Worm (Caenorhabditis elegans) whole organism, L3 larva: ENCODE measurements around the gene C28H8.8.

ENCODE experiments used
- ZK546.5 ChIP-seq: sonication (generic microtip); optimal IDR thresholded peaks from 2 replicates; lab custom pipeline; 2017; ENCODE audit warnings: missing biosample characterization, missing genetic modification characterization
- aly-2 ChIP-seq: fragments of 150-350 bp; optimal IDR thresholded peaks from 2 replicates; lab custom pipeline; 2014; ENCODE audit warnings: missing biosample characterization, missing genetic modification characterization
- ama-1 ChIP-seq: fragments of 150-350 bp; optimal IDR thresholded peaks from 2 replicates; lab custom pipeline; 2018
- ceh-28 ChIP-seq: fragments of 150-350 bp; optimal IDR thresholded peaks from 2 replicates; lab custom pipeline; 2014; ENCODE audit warnings: missing biosample characterization, missing genetic modification reagents, missing genetic modification characterization
- ceh-82 ChIP-seq: fragments of 150-350 bp; optimal IDR thresholded peaks from 2 replicates; lab custom pipeline; 2014; ENCODE audit warnings: missing biosample characterization, missing genetic modification characterization
- ceh-9 ChIP-seq: sonication (generic microtip); optimal IDR thresholded peaks from 2 replicates; lab custom pipeline; 2018; ENCODE audit warnings: missing biosample characterization, missing genetic modification characterization
- egl-27 ChIP-seq: sonication (generic microtip); optimal IDR thresholded peaks from 4 replicates; lab custom pipeline; 2017; ENCODE audit warnings: missing biosample characterization, missing genetic modification reagents, missing genetic modification characterization
- egl-5 ChIP-seq: fragments of 150-350 bp; optimal IDR thresholded peaks from 2 replicates; lab custom pipeline; 2017; ENCODE audit warnings: missing biosample characterization, missing genetic modification reagents, missing genetic modification characterization, inconsistent platforms
- elt-1 ChIP-seq: fragments of 150-350 bp; optimal IDR thresholded peaks from 2 replicates; lab custom pipeline; 2014; ENCODE audit warnings: missing biosample characterization, missing genetic modification characterization
- elt-2 ChIP-seq: sonication (generic microtip); optimal IDR thresholded peaks from 2 replicates; lab custom pipeline; 2016; ENCODE audit warnings: missing genetic modification reagents, mild to moderate bottlenecking, missing genetic modification characterization, missing compliant biosample characterization
- elt-3 ChIP-seq, 3 experiments: fragments of 150-350 bp in 1 of 3; sonication (generic microtip) in 2 of 3; optimal IDR thresholded peaks; 2 replicates in 2 of 3; 4 replicates in 1 of 3; lab custom pipeline; 2014 to 2017; ENCODE audit warnings: missing biosample characterization in 3 of 3, missing genetic modification characterization in 3 of 3
- eor-1 ChIP-seq, 2 experiments: fragments of 150-350 bp; optimal IDR thresholded peaks; 2 replicates each; lab custom pipeline; 2014 to 2018; ENCODE audit warnings: missing biosample characterization in 2 of 2, missing genetic modification characterization in 2 of 2
- fkh-2 ChIP-seq: fragments of 150-350 bp; optimal IDR thresholded peaks from 2 replicates; lab custom pipeline; 2014; ENCODE audit warnings: missing biosample characterization, missing genetic modification reagents, missing genetic modification characterization
- fos-1 ChIP-seq: fragments of 150-350 bp; optimal IDR thresholded peaks from 2 replicates; lab custom pipeline; 2014; ENCODE audit warnings: missing biosample characterization, missing genetic modification characterization
- hmg-11 ChIP-seq: sonication (generic microtip); optimal IDR thresholded peaks from 2 replicates; lab custom pipeline; 2016; ENCODE audit warnings: missing genetic modification characterization, missing compliant biosample characterization
- lin-15B ChIP-seq: fragments of 150-350 bp; optimal IDR thresholded peaks from 2 replicates; lab custom pipeline; 2014; ENCODE audit warnings: missing biosample characterization, missing genetic modification characterization
- lsy-12 ChIP-seq: sonication (generic microtip); optimal IDR thresholded peaks from 2 replicates; lab custom pipeline; 2016; ENCODE audit warnings: mild to moderate bottlenecking, missing genetic modification characterization, missing compliant biosample characterization
- mdl-1 ChIP-seq: fragments of 150-350 bp; optimal IDR thresholded peaks from 2 replicates; lab custom pipeline; 2014; ENCODE audit warnings: missing biosample characterization, missing genetic modification characterization
- mml-1 ChIP-seq: fragments of 150-350 bp; sonication (generic microtip); optimal IDR thresholded peaks from 3 replicates; lab custom pipeline; 2014; ENCODE audit warnings: missing biosample characterization, missing genetic modification characterization
- nfya-1 ChIP-seq: sonication (generic microtip); optimal IDR thresholded peaks from 2 replicates; lab custom pipeline; 2017; ENCODE audit warnings: missing genetic modification characterization, mild to moderate bottlenecking, missing compliant biosample characterization, antibody characterized with exemption, moderate library complexity; ENCODE audit not compliant: insufficient read depth
- nhr-11 ChIP-seq: fragments of 150-350 bp; optimal IDR thresholded peaks from 2 replicates; lab custom pipeline; 2014; ENCODE audit warnings: missing biosample characterization, missing genetic modification characterization
- nhr-23 ChIP-seq: fragments of 150-350 bp; optimal IDR thresholded peaks from 2 replicates; lab custom pipeline; 2014; ENCODE audit warnings: missing biosample characterization, missing genetic modification reagents, missing genetic modification characterization
- nhr-25 ChIP-seq: sonication (generic microtip); optimal IDR thresholded peaks from 2 replicates; lab custom pipeline; 2017; ENCODE audit warnings: missing biosample characterization, missing genetic modification characterization
- nhr-43 ChIP-seq: sonication (generic microtip); optimal IDR thresholded peaks from 2 replicates; lab custom pipeline; 2016; ENCODE audit warnings: mild to moderate bottlenecking, missing genetic modification characterization, missing compliant biosample characterization; ENCODE audit not compliant: poor library complexity, severe bottlenecking
- nhr-76 ChIP-seq: fragments of 150-350 bp; sonication (generic microtip); optimal IDR thresholded peaks from 5 replicates; lab custom pipeline; 2014; ENCODE audit warnings: missing biosample characterization, missing genetic modification characterization
- nhr-77 ChIP-seq: fragments of 150-350 bp; optimal IDR thresholded peaks from 2 replicates; lab custom pipeline; 2014; ENCODE audit warnings: missing biosample characterization, missing genetic modification characterization
- pha-4 ChIP-seq: fragments of 150-350 bp; optimal IDR thresholded peaks from 2 replicates; lab custom pipeline; 2014; ENCODE audit warnings: missing biosample characterization, missing genetic modification reagents, missing genetic modification characterization
- pqm-1 ChIP-seq: fragments of 150-350 bp; optimal IDR thresholded peaks from 2 replicates; lab custom pipeline; 2017; ENCODE audit warnings: missing biosample characterization, missing genetic modification characterization, inconsistent platforms
- skn-1 ChIP-seq: fragments of 150-350 bp; optimal IDR thresholded peaks from 2 replicates; lab custom pipeline; 2014; ENCODE audit warnings: missing biosample characterization, missing genetic modification characterization
- snpc-4 ChIP-seq: fragments of 150-350 bp; optimal IDR thresholded peaks from 2 replicates; lab custom pipeline; 2014; ENCODE audit warnings: missing biosample characterization, missing genetic modification characterization
- tbx-2 ChIP-seq: sonication (generic microtip); optimal IDR thresholded peaks from 2 replicates; lab custom pipeline; 2016; ENCODE audit warnings: mild to moderate bottlenecking, missing genetic modification characterization, missing compliant biosample characterization
- unc-39 ChIP-seq: sonication (generic microtip); optimal IDR thresholded peaks from 4 replicates; lab custom pipeline; 2017; ENCODE audit warnings: missing biosample characterization, missing genetic modification characterization
- unc-62 ChIP-seq: fragments of 150-350 bp; sonication (generic microtip); optimal IDR thresholded peaks from 4 replicates; lab custom pipeline; 2014; ENCODE audit warnings: missing biosample characterization, missing genetic modification reagents, missing genetic modification characterization
- zag-1 ChIP-seq: fragments of 150-350 bp; optimal IDR thresholded peaks from 2 replicates; lab custom pipeline; 2014; ENCODE audit warnings: missing biosample characterization, missing genetic modification characterization
- ztf-11 ChIP-seq: fragments of 150-350 bp; optimal IDR thresholded peaks from 2 replicates; lab custom pipeline; 2014; ENCODE audit warnings: missing biosample characterization, missing genetic modification characterization

C28H8.8 gene

DNA sequence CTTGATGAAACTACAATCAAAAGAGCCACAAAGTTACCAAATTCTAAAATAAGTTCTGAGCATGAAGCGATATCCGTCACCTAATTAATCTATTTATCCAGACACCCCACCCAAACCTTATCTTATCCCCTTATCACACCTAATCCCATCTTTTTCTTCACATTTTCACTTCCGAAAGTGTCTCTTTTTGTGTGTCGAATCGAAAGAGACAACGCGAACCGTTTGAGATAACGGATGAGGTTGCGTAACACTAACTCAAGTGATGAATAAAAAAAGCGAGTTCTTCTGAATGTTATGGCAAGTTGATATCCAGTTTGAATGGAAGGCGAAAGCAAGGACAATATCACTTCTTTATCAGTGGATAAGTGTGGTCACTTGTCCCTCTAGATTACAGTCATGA is 5.1 kb downstream of the C28H8.8 start:
- TF ChIP-seq lin-15B (tag; lab: Kevin White, UChicago): no peak
- peak in 1 of 3 experiments; percentile 82 for TF ChIP-seq elt-3 (tag; optimal IDR thresholded peaks at IDR 0.05; lab: Kevin White, UChicago)
- no peak for TF ChIP-seq nfya-1 (tag; lab: Kevin White, UChicago)
- peak; percentile 10 for TF ChIP-seq nhr-43 (tag; lab: Kevin White, UChicago)
- TF ChIP-seq unc-39: no peak
- TF ChIP-seq pqm-1: no peak
- TF ChIP-seq lsy-12 (tag; lab: Kevin White, UChicago): no peak

DNA sequence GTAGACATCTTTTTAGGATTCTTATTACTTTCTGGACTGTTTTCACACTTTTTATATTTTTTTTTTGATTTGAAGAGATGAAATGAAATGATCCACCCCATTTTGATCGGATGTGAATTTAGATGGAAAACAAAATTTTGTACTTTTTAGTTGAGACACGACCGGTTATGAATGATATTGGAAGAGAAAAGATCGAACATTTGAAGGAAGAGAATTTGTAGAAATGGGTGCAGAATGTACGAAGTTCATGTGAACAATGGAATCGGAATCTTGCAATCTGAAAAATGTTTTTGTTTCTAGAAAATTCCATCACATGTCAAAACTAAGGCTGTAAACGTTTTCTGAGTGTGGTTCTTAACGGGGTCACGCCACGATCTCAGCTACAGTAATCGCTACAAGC is 5.8 kb downstream of the C28H8.8 start, which contains the start of gene F01F1.14:
TSS of gene F01F1.14 (minus strand) at position 101 of the 400 bp plus-strand sequence.
- TF ChIP-seq ceh-9 (tag; lab: Kevin White, UChicago): no peak
- TF ChIP-seq tbx-2: no peak
- TF ChIP-seq ceh-82: no peak
- TF ChIP-seq hmg-11: no peak
- TF ChIP-seq ZK546.5 (tag; lab: Kevin White, UChicago): no peak
- no peak for TF ChIP-seq ztf-11 (tag; lab: Kevin White, UChicago)
- no peak for TF ChIP-seq nhr-77
- TF ChIP-seq unc-62 (GFP tag; lab: Kevin White, UChicago): no peak
- no peak for TF ChIP-seq zag-1
- TF ChIP-seq egl-27: no peak
- no peak for TF ChIP-seq fos-1 (tag; lab: Kevin White, UChicago)
- no peak for TF ChIP-seq nhr-25
- TF ChIP-seq aly-2 (tag; lab: Kevin White, UChicago): no peak
- TF ChIP-seq pqm-1: no peak

DNA sequence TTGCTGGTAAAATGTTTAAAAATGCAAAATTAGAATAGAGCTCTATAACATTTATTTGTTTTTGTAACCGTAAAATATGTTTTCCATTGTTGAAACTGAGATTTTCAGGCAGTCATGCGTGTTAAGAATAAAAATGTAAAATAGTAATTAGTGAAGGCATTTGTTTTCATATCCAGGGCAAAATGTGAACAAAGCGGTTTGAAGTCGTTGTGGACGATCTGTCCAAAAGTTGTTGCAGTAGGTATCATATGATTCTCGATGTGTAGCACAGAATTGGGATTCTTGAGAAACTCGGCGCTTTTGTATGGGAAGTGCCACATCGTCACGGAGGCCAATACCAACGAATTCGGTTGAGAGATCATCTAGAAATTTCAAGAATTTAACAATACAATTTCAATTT is 6.3 kb downstream of the C28H8.8 start:
- TF ChIP-seq lin-15B (tag; lab: Kevin White, UChicago): no peak
- TF ChIP-seq zag-1: no peak
- TF ChIP-seq ama-1 (lab: Kevin White, UChicago): peak; percentile 17
- TF ChIP-seq mdl-1 (tag; lab: Kevin White, UChicago): no peak

DNA sequence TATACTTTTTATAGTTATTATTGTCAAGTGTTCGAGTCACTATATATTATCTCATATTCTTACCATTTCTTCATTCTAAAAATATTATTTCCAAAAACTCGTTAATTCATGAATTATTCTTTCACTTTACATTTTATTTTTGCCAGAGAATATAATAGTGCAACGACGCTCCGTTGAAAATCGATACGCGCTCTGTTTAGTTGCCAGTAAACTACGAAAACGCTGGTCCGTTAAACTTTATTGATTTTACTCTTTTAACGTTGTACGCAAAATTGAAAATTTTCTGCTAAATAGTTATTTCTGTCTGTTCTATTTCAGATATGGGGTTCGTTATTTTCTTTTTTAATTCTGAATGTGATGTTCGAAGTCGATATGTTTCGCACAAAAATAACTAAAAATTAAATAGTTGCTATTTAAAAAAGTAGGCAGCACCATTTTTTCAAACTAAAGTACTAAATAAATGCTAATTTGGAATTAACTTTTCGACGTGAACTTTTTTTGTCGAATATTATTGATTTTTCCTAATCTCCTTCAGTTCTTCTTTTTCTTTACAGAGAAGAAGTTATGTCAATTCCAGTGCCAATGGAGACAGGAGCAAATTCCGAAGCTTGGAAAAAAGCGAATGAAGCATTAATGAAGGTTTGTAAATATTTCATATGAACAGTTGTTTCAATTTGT is 9.1 kb downstream of the C28H8.8 start, which contains the start of gene hpo-10:
TSS of gene hpo-10 (plus strand) at position 199 of the 678 bp plus-strand sequence.
- peak; percentile 23 for TF ChIP-seq lin-15B (tag; lab: Kevin White, UChicago)
- no peak for TF ChIP-seq nhr-76 (tag; lab: Kevin White, UChicago)
- no peak for TF ChIP-seq lsy-12 (tag; lab: Kevin White, UChicago)
- peak; percentile 52 for TF ChIP-seq ceh-28 (tag; lab: Kevin White, UChicago)
- TF ChIP-seq nhr-23 (tag; lab: Kevin White, UChicago): peak; percentile 24
- peak; percentile 19 for TF ChIP-seq snpc-4 (tag; lab: Kevin White, UChicago)
- peak; percentile 51 for TF ChIP-seq nfya-1 (tag; lab: Kevin White, UChicago)
- no peak for TF ChIP-seq elt-3 (tag; optimal IDR thresholded peaks at IDR 0.05; lab: Kevin White, UChicago)
- no peak for TF ChIP-seq nhr-11
- peak; percentile 63 for TF ChIP-seq ama-1 (lab: Kevin White, UChicago)
- no peak for TF ChIP-seq aly-2 (tag; lab: Kevin White, UChicago)
- no peak for TF ChIP-seq pha-4
- TF ChIP-seq elt-2 (tag; lab: Kevin White, UChicago): peak; percentile 20
- TF ChIP-seq skn-1: no peak
- TF ChIP-seq, all 47 proteins: peak for 7

DNA sequence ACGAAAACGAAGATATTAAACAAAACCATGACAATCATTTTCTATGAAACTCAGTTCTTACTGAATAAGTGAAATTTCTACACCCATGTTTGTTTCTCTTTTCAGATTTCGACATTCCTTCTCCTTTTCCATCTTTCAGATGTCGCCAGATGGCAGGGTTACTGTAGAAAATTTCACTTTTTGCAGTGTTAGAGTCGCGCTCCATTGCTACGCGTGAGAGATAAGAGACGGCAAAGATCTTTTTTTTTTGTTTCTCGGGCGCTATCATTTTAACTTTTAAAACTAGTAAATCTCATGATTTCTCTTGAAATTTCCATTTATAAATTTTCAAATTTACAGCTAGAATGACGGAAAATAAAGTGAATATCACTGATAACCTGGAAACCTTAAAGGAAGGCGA is 10.4 kb downstream of the C28H8.8 start, which contains the start of the genes mig-21 and F01F1.2:
TSS of gene mig-21 (minus strand) at position 166 of the 400 bp plus-strand sequence.
TSS of gene F01F1.2 (plus strand) at position 340 of the 400 bp plus-strand sequence.
- TF ChIP-seq pha-4: peak; percentile 12
- TF ChIP-seq tbx-2: no peak
- TF ChIP-seq nhr-11: no peak
- no peak for TF ChIP-seq snpc-4 (tag; lab: Kevin White, UChicago)
- peak; percentile 34 for TF ChIP-seq nfya-1 (tag; lab: Kevin White, UChicago)
- TF ChIP-seq ceh-28 (tag; lab: Kevin White, UChicago): no peak
- no peak for TF ChIP-seq nhr-43 (tag; lab: Kevin White, UChicago)
- TF ChIP-seq egl-27: no peak
- TF ChIP-seq fkh-2 (tag; lab: Kevin White, UChicago): no peak
- TF ChIP-seq mml-1 (tag; lab: Kevin White, UChicago): no peak
- no peak for TF ChIP-seq egl-5 (tag; lab: Kevin White, UChicago)
- no peak for TF ChIP-seq eor-1 (tag; optimal IDR thresholded peaks at IDR 0.05; lab: Kevin White, UChicago)
- TF ChIP-seq elt-1: no peak
- peak; percentile 27 for TF ChIP-seq lin-15B (tag; lab: Kevin White, UChicago)
